Worm (Caenorhabditis elegans): ENCODE results near the gene F53C11.5.

Gene F53C11.5

ce11 chrV:13818824-13819408 is 31.6 kb downstream of the F53C11.5 start, which contains the start of gene sel-10 (continued):
- TF ChIP-seq daf-16 (GFP tag; optimal IDR thresholded peaks at IDR 0.05) (no peak), daf-16 (tag; optimal IDR thresholded peaks at IDR 0.05) (peak; percentile 38), snpc-1.2 (GFP tag; IDR thresholded peaks at IDR 0.05) (no peak), pqm-1 (tag; optimal IDR thresholded peaks at IDR 0.05) (no peak), unc-130 (GFP tag; optimal IDR thresholded peaks at IDR 0.05) (no peak), ces-1 (GFP tag; optimal IDR thresholded peaks at IDR 0.05) (no peak), snpc-4 (tag; optimal IDR thresholded peaks at IDR 0.05) (no peak), lin-29 (GFP tag; IDR thresholded peaks at IDR 0.05) (no peak), aha-1 (tag) (peak; percentile 98), zfp-2 (tag; optimal IDR thresholded peaks at IDR 0.05) (no peak), Y5F2A.4 (GFP tag; optimal IDR thresholded peaks at IDR 0.05) (no peak), vab-7 (GFP tag; IDR thresholded peaks at IDR 0.05) (no peak), mes-2 (tag; optimal IDR thresholded peaks at IDR 0.05; ENCODE audit: poor library complexity, severe bottlenecking) (peak; percentile 84), ztf-7 (tag; optimal IDR thresholded peaks at IDR 0.05) (no peak), T26A8.4 (GFP tag; IDR thresholded peaks at IDR 0.05) (no peak), fkh-10 (GFP tag; optimal IDR thresholded peaks at IDR 0.05) (no peak), ceh-62 (tag; optimal IDR thresholded peaks at IDR 0.05) (no peak), zag-1 (tag; optimal IDR thresholded peaks at IDR 0.05) (no peak), ama-1 (optimal IDR thresholded peaks at IDR 0.05) (no peak), daf-8 (GFP tag; IDR thresholded peaks at IDR 0.05) (no peak), ceh-82 (tag; optimal IDR thresholded peaks at IDR 0.05) (no peak), lin-38 (GFP tag; IDR thresholded peaks at IDR 0.05) (no peak), dve-1 (tag; optimal IDR thresholded peaks at IDR 0.05; ENCODE audit: insufficient read depth) (no peak), aly-2 (tag; optimal IDR thresholded peaks at IDR 0.05) (no peak), lin-1 (GFP tag; IDR thresholded peaks at IDR 0.05) (no peak), nhr-77 (tag; optimal IDR thresholded peaks at IDR 0.05) (no peak), ztf-11 (tag; optimal IDR thresholded peaks at IDR 0.05) (no peak), cey-2 (tag; optimal IDR thresholded peaks at IDR 0.05; ENCODE audit: borderline replicate concordance, insufficient read depth) (no peak), unc-39 (tag; optimal IDR thresholded peaks at IDR 0.05) (no peak), lin-13 (GFP tag; optimal IDR thresholded peaks at IDR 0.05) (peak; percentile 66), ZK546.5 (tag; optimal IDR thresholded peaks at IDR 0.05) (no peak), spr-1 (tag; optimal IDR thresholded peaks at IDR 0.05) (no peak), mxl-2 (GFP tag; conservative IDR thresholded peaks at IDR 0.05) (no peak), ceh-44 (GFP tag; IDR thresholded peaks at IDR 0.05) (no peak), fos-1 (tag; optimal IDR thresholded peaks at IDR 0.05) (no peak), duxl-1 (tag; optimal IDR thresholded peaks at IDR 0.05; ENCODE audit: poor library complexity) (peak; percentile 66), php-3 (GFP tag; IDR thresholded peaks at IDR 0.05) (peak; percentile 71), hif-1 (tag; optimal IDR thresholded peaks at IDR 0.05) (peak in 1 of 2 experiments; percentile 65), madf-5 (GFP tag; IDR thresholded peaks at IDR 0.05) (no peak), nhr-102 (tag; optimal IDR thresholded peaks at IDR 0.05) (no peak), nhr-48 (tag; optimal IDR thresholded peaks at IDR 0.05) (peak; percentile 36), R02D3.7 (tag; optimal IDR thresholded peaks at IDR 0.05) (no peak), nhr-42 (GFP tag; IDR thresholded peaks at IDR 0.05) (no peak), nhr-25 (tag; optimal IDR thresholded peaks at IDR 0.05; ENCODE audit: borderline replicate concordance, insufficient read depth) (no peak), nhr-28 (tag; optimal IDR thresholded peaks at IDR 0.05) (peak; percentile 52), Y48G9A.11 (GFP tag; IDR thresholded peaks at IDR 0.05) (no peak), attf-4 (tag; optimal IDR thresholded peaks at IDR 0.05) (no peak), nhr-11 (tag; optimal IDR thresholded peaks at IDR 0.05) (peak; percentile 60), madf-9 (GFP tag; conservative IDR thresholded peaks at IDR 0.05) (no peak), pha-4 (GFP tag; IDR thresholded peaks at IDR 0.05) (peak; percentile 30; the same call in 1 of the 2 replicates), pha-4 (tag; optimal IDR thresholded peaks at IDR 0.05) (peak; percentile 47), sdz-12 (GFP tag; optimal IDR thresholded peaks at IDR 0.05) (no peak)
